Worm (Caenorhabditis elegans) whole organism, early embryonic: ENCODE results near the gene col-170.

Experiments
- aly-1 ChIP-seq: sonication (generic microtip); optimal IDR thresholded peaks from 2 replicates; lab custom pipeline; 2016; ENCODE audit warnings: missing genetic modification characterization, missing compliant biosample characterization
- ama-1 ChIP-seq: fragments of 150-350 bp; optimal IDR thresholded peaks from 2 replicates; lab custom pipeline; 2014
- ceh-13 ChIP-seq: fragments of 200-800 bp; sonication (Bioruptor generic); optimal IDR thresholded peaks from 2 replicates; lab custom pipeline; 2018; ENCODE audit warnings: mild to moderate bottlenecking, missing genetic modification characterization, missing compliant biosample characterization
- flt-1 ChIP-seq: fragments of 200-800 bp; sonication (Bioruptor generic); IDR thresholded peaks from 2 replicates; pipeline ENCODE4 v1.3.6; 2022; ENCODE audit warnings: missing genetic modification characterization, missing compliant biosample characterization
- hmbx-1 ChIP-seq: sonication (generic microtip); optimal IDR thresholded peaks from 2 replicates; lab custom pipeline; 2016; ENCODE audit warnings: mild to moderate bottlenecking, missing genetic modification characterization, missing compliant biosample characterization
- hmg-4 ChIP-seq: fragments of 200-800 bp; sonication (Bioruptor generic); optimal IDR thresholded peaks from 2 replicates; lab custom pipeline; 2018; ENCODE audit warnings: mild to moderate bottlenecking, missing genetic modification characterization, missing compliant biosample characterization
- pes-1 ChIP-seq: fragments of 200-800 bp; sonication (Bioruptor generic); IDR thresholded peaks from 2 replicates; pipeline ENCODE4 v1.3.6; 2022; ENCODE audit warnings: missing genetic modification reagents, missing genetic modification characterization, missing compliant biosample characterization
- tbx-37 ChIP-seq: fragments of 200-800 bp; sonication (Bioruptor generic); conservative IDR thresholded peaks from 2 replicates; pipeline ENCODE4 v1.3.6; 2022; ENCODE audit warnings: missing genetic modification reagents, missing genetic modification characterization, missing compliant biosample characterization

DNA sequence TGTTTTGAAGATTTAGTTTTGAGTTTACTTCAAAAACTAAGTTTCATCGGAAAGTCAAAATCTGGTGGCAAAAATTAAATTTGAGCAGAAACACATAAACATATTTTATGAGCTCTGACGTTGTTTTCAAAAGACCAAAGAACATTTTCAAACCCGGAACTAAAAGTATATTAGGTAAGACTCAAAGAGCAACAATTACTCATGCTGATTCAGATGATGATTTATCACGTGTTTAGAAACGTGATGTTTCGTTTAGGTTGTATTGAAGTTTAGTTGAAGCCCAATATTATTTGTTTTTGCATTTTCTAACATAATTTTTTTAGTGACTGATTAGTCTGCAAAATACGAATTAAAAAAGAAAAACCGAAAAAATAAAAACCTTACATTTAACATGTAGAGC is 22.3 kb downstream of the col-170 start:
- no peak for TF ChIP-seq tbx-37
- TF ChIP-seq pes-1: no peak
- TF ChIP-seq ama-1 (lab: Kevin White, UChicago): no peak
- TF ChIP-seq aly-1 (tag; lab: Kevin White, UChicago): no peak
- TF ChIP-seq hmg-4 (GFP tag; lab: Kevin White, UChicago): no peak
- TF ChIP-seq hmbx-1 (tag; lab: Kevin White, UChicago): no peak
- TF ChIP-seq flt-1 (GFP tag; lab: Robert Waterston, UW): no peak
- TF ChIP-seq ceh-13 (GFP tag; lab: Kevin White, UChicago): no peak
